Fruit fly (Drosophila melanogaster): ENCODE measurements around the gene alpha-Est10.

Gene alpha-Est10

DNA sequence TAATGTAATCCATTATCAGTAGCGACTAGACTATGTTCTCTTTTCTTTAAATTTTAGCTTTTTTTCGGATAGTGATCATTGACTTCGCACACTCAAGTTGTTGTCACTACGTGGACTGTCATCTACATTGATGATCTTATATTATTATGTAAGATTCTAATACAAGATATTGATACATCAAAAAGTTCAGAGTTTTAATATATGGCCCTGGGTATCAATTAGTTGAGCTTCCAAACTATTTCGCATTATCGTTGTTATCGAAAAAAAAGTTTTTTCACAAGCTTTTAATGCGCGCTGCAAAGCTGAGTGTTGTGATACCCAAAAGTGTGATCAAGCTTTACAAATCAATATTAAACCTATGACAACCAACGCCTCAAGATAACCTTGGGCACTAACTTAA lies 1.5 kb downstream of the alpha-Est10 start (continued):
- TF ChIP-seq hkb (optimal IDR thresholded peaks at IDR 0.05) (no peak), hkb (GFP tag; IDR thresholded peaks at IDR 0.05) (no peak), fd3F (GFP tag; optimal IDR thresholded peaks at IDR 0.05) (no peak), CG6654 (GFP tag; optimal IDR thresholded peaks at IDR 0.05) (no peak), CG31224 (GFP tag; IDR thresholded peaks at IDR 0.05) (no peak), Nf-YA (GFP tag; IDR thresholded peaks at IDR 0.05) (no peak), Usf (GFP tag; optimal IDR thresholded peaks at IDR 0.05) (no peak), ash1 (GFP tag; optimal IDR thresholded peaks at IDR 0.05) (no peak), CG16815 (GFP tag; optimal IDR thresholded peaks at IDR 0.05) (no peak), lov (optimal IDR thresholded peaks at IDR 0.05) (no peak), lov (GFP tag; IDR thresholded peaks at IDR 0.05) (no peak), CrebB (tag; optimal IDR thresholded peaks at IDR 0.05) (no peak), CG17359 (tag; optimal IDR thresholded peaks at IDR 0.05) (peak; percentile 28), bcd (GFP tag; optimal IDR thresholded peaks at IDR 0.05) (peak; percentile 9), lmd (GFP tag; IDR thresholded peaks at IDR 0.05) (no peak; the same call in 1 of the 2 replicates), Fer3 (tag; optimal IDR thresholded peaks at IDR 0.05) (no peak), NfI (GFP tag; optimal IDR thresholded peaks at IDR 0.05) (no peak), CG15601 (tag; optimal IDR thresholded peaks at IDR 0.05) (no peak), CG14710 (tag; optimal IDR thresholded peaks at IDR 0.05) (no peak), run (tag; optimal IDR thresholded peaks at IDR 0.05) (no peak), CG4328 (GFP tag; optimal IDR thresholded peaks at IDR 0.05) (no peak), CG30431 (GFP tag; optimal IDR thresholded peaks at IDR 0.05) (no peak), CG8478 (optimal IDR thresholded peaks at IDR 0.05) (no peak), jing (GFP tag; optimal IDR thresholded peaks at IDR 0.05) (no peak), sug (tag; optimal IDR thresholded peaks at IDR 0.05) (no peak), Sry-β (GFP tag; optimal IDR thresholded peaks at IDR 0.05) (no peak), tll (GFP tag; optimal IDR thresholded peaks at IDR 0.05) (no peak), CG17612 (GFP tag; IDR thresholded peaks at IDR 0.05) (no peak), Sin3A (optimal IDR thresholded peaks at IDR 0.05) (no peak), CG2129 (GFP tag; IDR thresholded peaks at IDR 0.05; ENCODE audit: partially characterized antibody) (no peak), inv (GFP tag; IDR thresholded peaks at IDR 0.05; ENCODE audit: partially characterized antibody) (peak; percentile 56; the same call in 1 of the 2 replicates), CG4730 (GFP tag; IDR thresholded peaks at IDR 0.05) (no peak), CG10654 (GFP tag; optimal IDR thresholded peaks at IDR 0.05) (no peak), CG12744 (GFP tag; optimal IDR thresholded peaks at IDR 0.05) (no peak), E2f2 (GFP tag; IDR thresholded peaks at IDR 0.05) (0 out of 2 replicates have a peak, but pooled peaks have one; percentile 8), so (GFP tag; IDR thresholded peaks at IDR 0.05) (no peak), pho (GFP tag; optimal IDR thresholded peaks at IDR 0.05) (no peak), rib (GFP tag; IDR thresholded peaks at IDR 0.05) (no peak), CG7745 (tag; optimal IDR thresholded peaks at IDR 0.05) (no peak), br (optimal IDR thresholded peaks at IDR 0.05) (no peak), Stat92E (GFP tag; optimal IDR thresholded peaks at IDR 0.05) (no peak), sima (GFP tag; optimal IDR thresholded peaks at IDR 0.05) (no peak), CG12659 (GFP tag; optimal IDR thresholded peaks at IDR 0.05) (peak; percentile 12), CG10431 (GFP tag; optimal IDR thresholded peaks at IDR 0.05) (no peak), HLH54F (GFP tag; optimal IDR thresholded peaks at IDR 0.05) (no peak), cad (GFP tag; optimal IDR thresholded peaks at IDR 0.05) (no peak), TFAM (GFP tag; optimal IDR thresholded peaks at IDR 0.05) (no peak), insv (GFP tag; optimal IDR thresholded peaks at IDR 0.05) (no peak), sens (GFP tag) (peak; percentile 89), tap (tag; optimal IDR thresholded peaks at IDR 0.05) (no peak), org-1 (GFP tag; optimal IDR thresholded peaks at IDR 0.05) (no peak), Pdp1 (GFP tag; optimal IDR thresholded peaks at IDR 0.05) (peak; percentile 41 to 52), tin (GFP tag; optimal IDR thresholded peaks at IDR 0.05) (peak; percentile 4)
